Fruit fly (Drosophila melanogaster) whole organism, embryonic: ENCODE measurements around the gene Syt1.

ENCODE experiments used
- Ada2b ChIP-seq: fragments of 200-800 bp; sonication (Bioruptor generic); IDR thresholded peaks from 2 replicates; pipeline ENCODE4 v1.3.6; 2022; ENCODE audit warnings: missing biosample characterization, missing genetic modification characterization
- Asciz ChIP-seq: fragments of 200-800 bp; sonication (Bioruptor generic); optimal IDR thresholded peaks from 2 replicates; lab custom pipeline; 2017; ENCODE audit warnings: missing biosample characterization, mild to moderate bottlenecking, missing genetic modification characterization, missing genetic modification reagents
- Awh ChIP-seq: fragments of 200-800 bp; sonication (Bioruptor generic); IDR thresholded peaks from 2 replicates; pipeline ENCODE4, ENCODE4 v1.3.6; 2022; ENCODE audit warnings: missing biosample characterization, missing genetic modification characterization
- Blimp-1 ChIP-seq: fragments of 200-800 bp; sonication (Bioruptor generic); optimal IDR thresholded peaks from 3 replicates; lab custom pipeline; 2018; ENCODE audit warnings: missing biosample characterization, missing genetic modification characterization, mild to moderate bottlenecking, moderate library complexity, missing genetic modification reagents
- CG10654 ChIP-seq: fragments of 200-800 bp; sonication (Bioruptor generic); optimal IDR thresholded peaks from 2 replicates; lab custom pipeline; 2016; ENCODE audit warnings: missing biosample characterization, missing genetic modification characterization
- CG11398 ChIP-seq: fragments of 200-800 bp; sonication (Bioruptor generic); optimal IDR thresholded peaks from 2 replicates; lab custom pipeline; 2016; ENCODE audit warnings: missing biosample characterization, missing genetic modification characterization
- CG1233 ChIP-seq: fragments of 200-800 bp; sonication (Bioruptor generic); optimal IDR thresholded peaks from 4 replicates; lab custom pipeline; 2018; ENCODE audit warnings: missing biosample characterization, mild to moderate bottlenecking, missing genetic modification characterization
- CG15479 ChIP-seq: fragments of 200-800 bp; sonication (Bioruptor generic); optimal IDR thresholded peaks from 3 replicates; lab custom pipeline; 2019; ENCODE audit warnings: missing biosample characterization, mild to moderate bottlenecking, missing genetic modification characterization, moderate library complexity
- CG17802 ChIP-seq: fragments of 200-800 bp; sonication (Bioruptor generic); optimal IDR thresholded peaks from 2 replicates; lab custom pipeline; 2018; ENCODE audit warnings: missing biosample characterization, mild to moderate bottlenecking, missing genetic modification characterization, moderate library complexity
- CG2875 ChIP-seq: fragments of 200-800 bp; sonication (Bioruptor generic); optimal IDR thresholded peaks from 2 replicates; lab custom pipeline; 2017; ENCODE audit warnings: missing biosample characterization, mild to moderate bottlenecking, missing genetic modification characterization, missing genetic modification reagents
- CG33557 ChIP-seq: fragments of 200-800 bp; sonication (Bioruptor generic); optimal IDR thresholded peaks from 2 replicates; lab custom pipeline; 2019; ENCODE audit warnings: missing biosample characterization, mild to moderate bottlenecking, missing genetic modification characterization, moderate library complexity
- CG4328 ChIP-seq: fragments of 200-800 bp; sonication (Bioruptor generic); optimal IDR thresholded peaks from 3 replicates; lab custom pipeline; 2017; ENCODE audit warnings: missing biosample characterization, missing genetic modification reagents, missing genetic modification characterization
- CG4424 ChIP-seq: fragments of 200-800 bp; sonication (Bioruptor generic); optimal IDR thresholded peaks from 3 replicates; lab custom pipeline; 2016; ENCODE audit warnings: missing biosample characterization, missing genetic modification characterization
- CG7839 ChIP-seq: fragments of 200-800 bp; sonication (Bioruptor generic); optimal IDR thresholded peaks from 3 replicates; lab custom pipeline; 2018; ENCODE audit warnings: missing biosample characterization, mild to moderate bottlenecking, missing genetic modification characterization, moderate library complexity
- CG9437 ChIP-seq: fragments of 200-800 bp; sonication (Bioruptor generic); optimal IDR thresholded peaks from 2 replicates; lab custom pipeline; 2018; ENCODE audit warnings: missing biosample characterization, mild to moderate bottlenecking, missing genetic modification characterization
- CG9817 ChIP-seq: fragments of 200-800 bp; sonication (Bioruptor generic); optimal IDR thresholded peaks from 2 replicates; lab custom pipeline; 2018; ENCODE audit warnings: missing biosample characterization, mild to moderate bottlenecking, missing genetic modification characterization, moderate library complexity
- Chrac-16 ChIP-seq: fragments of 200-800 bp; sonication (Bioruptor generic); optimal IDR thresholded peaks from 3 replicates; lab custom pipeline; 2016; ENCODE audit warnings: missing biosample characterization, missing genetic modification characterization
- Dip2 ChIP-seq: fragments of 200-800 bp; sonication (Bioruptor generic); IDR thresholded peaks from 2 replicates; pipeline ENCODE4 v1.3.6; 2022; ENCODE audit warnings: missing biosample characterization, missing genetic modification characterization
- Ets97D ChIP-seq: fragments of 200-800 bp; sonication (Bioruptor generic); optimal IDR thresholded peaks from 3 replicates; lab custom pipeline; 2016; ENCODE audit warnings: missing biosample characterization, missing genetic modification characterization
- Fer3 ChIP-seq: fragments of 200-800 bp; sonication (Bioruptor generic); optimal IDR thresholded peaks from 2 replicates; lab custom pipeline; 2018; ENCODE audit warnings: missing biosample characterization, mild to moderate bottlenecking, missing genetic modification characterization, moderate library complexity
- H15 ChIP-seq: fragments of 200-800 bp; sonication (Bioruptor generic); IDR thresholded peaks from 3 replicates; pipeline ENCODE4 v1.3.6; 2022; ENCODE audit warnings: missing biosample characterization, missing genetic modification characterization
- HLH4C ChIP-seq: fragments of 200-800 bp; sonication (Bioruptor generic); IDR thresholded peaks from 3 replicates; pipeline ENCODE4 v1.3.6; 2022; ENCODE audit warnings: missing biosample characterization, missing genetic modification characterization; ENCODE audit not compliant: partially characterized antibody
- HLH54F ChIP-seq: fragments of 200-800 bp; sonication (Bioruptor generic); optimal IDR thresholded peaks from 3 replicates; lab custom pipeline; 2016; ENCODE audit warnings: missing biosample characterization, missing genetic modification characterization
- Jarid2 ChIP-seq: fragments of 200-800 bp; sonication (Bioruptor generic); optimal IDR thresholded peaks from 3 replicates; lab custom pipeline; 2017; ENCODE audit warnings: mild to moderate bottlenecking, missing biosample characterization, missing genetic modification reagents, missing genetic modification characterization
- Mad ChIP-seq: fragments of 200-800 bp; sonication (Bioruptor generic); optimal IDR thresholded peaks from 2 replicates; lab custom pipeline; 2016; ENCODE audit warnings: missing biosample characterization, missing genetic modification characterization
- NfI ChIP-seq: fragments of 200-800 bp; sonication (Bioruptor generic); optimal IDR thresholded peaks from 3 replicates; lab custom pipeline; 2018; ENCODE audit warnings: missing biosample characterization, mild to moderate bottlenecking, missing genetic modification characterization, moderate library complexity
- Pdp1 ChIP-seq, 2 experiments: fragments of 200-800 bp; sonication (Bioruptor generic); optimal IDR thresholded peaks; 3 replicates each; lab custom pipeline; 2016; ENCODE audit warnings: missing biosample characterization in 2 of 2, missing genetic modification characterization in 2 of 2, mild to moderate bottlenecking in 1 of 2, moderate library complexity in 1 of 2
- Rx ChIP-seq: fragments of 200-800 bp; sonication (Bioruptor generic); IDR thresholded peaks from 2 replicates; pipeline ENCODE4 v1.3.6; 2022; ENCODE audit warnings: missing biosample characterization, missing genetic modification characterization
- Usf ChIP-seq: fragments of 200-800 bp; sonication (Bioruptor generic); optimal IDR thresholded peaks from 2 replicates; lab custom pipeline; 2017; ENCODE audit warnings: missing genotype, missing biosample characterization, missing genetic modification characterization
- ato ChIP-seq: fragments of 200-800 bp; sonication (Bioruptor generic); IDR thresholded peaks from 2 replicates; pipeline ENCODE4 v1.3.6; 2022; ENCODE audit warnings: missing biosample characterization, missing genetic modification characterization; ENCODE audit not compliant: partially characterized antibody
- bcd ChIP-seq: fragments of 200-800 bp; sonication (Bioruptor generic); optimal IDR thresholded peaks from 2 replicates; lab custom pipeline; 2017; ENCODE audit warnings: missing biosample characterization, mild to moderate bottlenecking, missing genetic modification characterization
- en ChIP-seq: fragments of 200-800 bp; sonication (Bioruptor generic); optimal IDR thresholded peaks from 2 replicates; lab custom pipeline; 2016; ENCODE audit warnings: missing biosample characterization, missing genetic modification characterization
- gem ChIP-seq: fragments of 200-800 bp; sonication (Bioruptor generic); optimal IDR thresholded peaks from 2 replicates; lab custom pipeline; 2019; ENCODE audit warnings: missing biosample characterization, mild to moderate bottlenecking, missing genetic modification characterization, moderate library complexity
- gt ChIP-seq: fragments of 200-800 bp; sonication (Bioruptor generic); IDR thresholded peaks from 2 replicates; pipeline ENCODE4 v1.3.6; 2022; ENCODE audit warnings: missing biosample characterization, missing genetic modification characterization
- hb ChIP-seq: fragments of 200-800 bp; sonication (Bioruptor generic); IDR thresholded peaks from 3 replicates; pipeline ENCODE4 v1.3.6; 2022; ENCODE audit warnings: missing biosample characterization, missing genetic modification characterization; ENCODE audit not compliant: partially characterized antibody
- ind ChIP-seq: fragments of 200-800 bp; sonication (Bioruptor generic); optimal IDR thresholded peaks from 3 replicates; lab custom pipeline; 2016; ENCODE audit warnings: missing biosample characterization, missing genetic modification characterization
- jing ChIP-seq: fragments of 200-800 bp; sonication (Bioruptor generic); optimal IDR thresholded peaks from 2 replicates; lab custom pipeline; 2018; ENCODE audit warnings: missing biosample characterization, mild to moderate bottlenecking, missing genetic modification characterization
- lmd ChIP-seq: fragments of 200-800 bp; sonication (Bioruptor generic); IDR thresholded peaks from 2 replicates; pipeline ENCODE4 v1.3.6; 2022; ENCODE audit warnings: missing biosample characterization, missing genetic modification characterization
- nmo ChIP-seq: fragments of 200-800 bp; sonication (Bioruptor generic); optimal IDR thresholded peaks from 2 replicates; lab custom pipeline; 2018; ENCODE audit warnings: missing biosample characterization, mild to moderate bottlenecking, missing genetic modification characterization, moderate library complexity
- otp ChIP-seq: fragments of 200-800 bp; sonication (Bioruptor generic); IDR thresholded peaks from 3 replicates; pipeline ENCODE4, ENCODE4 v1.3.6; 2022; ENCODE audit warnings: missing biosample characterization, missing genetic modification characterization
- pan ChIP-seq, 4 experiments: fragments of >200 bp in 3 of 4; fragments of 200-800 bp in 1 of 4; sonication (Bioruptor generic) in 1 of 4; optimal IDR thresholded peaks in 3 of 4; IDR thresholded peaks in 1 of 4; 2 replicates each; pipeline versions ENCODE4 v1.3.6 to Lab custom; 2017 to 2022; ENCODE audit warnings: missing biosample characterization in 2 of 4, missing genetic modification characterization in 2 of 4, mixed read lengths in 1 of 4
- shn ChIP-seq: fragments of 200-800 bp; sonication (Bioruptor generic); optimal IDR thresholded peaks from 3 replicates; lab custom pipeline; 2016; ENCODE audit warnings: missing biosample characterization, missing genetic modification characterization
- slp2 ChIP-seq: fragments of 200-800 bp; sonication (Bioruptor generic); optimal IDR thresholded peaks from 2 replicates; lab custom pipeline; 2016; ENCODE audit warnings: missing biosample characterization, missing genetic modification characterization
- tio ChIP-seq: fragments of 200-800 bp; sonication (Bioruptor generic); optimal IDR thresholded peaks from 2 replicates; lab custom pipeline; 2017; ENCODE audit warnings: missing biosample characterization, missing genetic modification characterization, inconsistent platforms
- toy ChIP-seq: fragments of 200-800 bp; sonication (Bioruptor generic); IDR thresholded peaks from 2 replicates; pipeline ENCODE4 v1.3.6; 2022; ENCODE audit warnings: missing biosample characterization, missing genetic modification characterization
- vvl ChIP-seq: fragments of 200-800 bp; sonication (Bioruptor generic); IDR thresholded peaks from 2 replicates; pipeline ENCODE4 v1.3.6; 2022; ENCODE audit warnings: missing biosample characterization, missing genetic modification characterization
- z ChIP-seq: fragments of 200-800 bp; sonication (Bioruptor generic); IDR thresholded peaks from 3 replicates; pipeline ENCODE4 v1.3.6; 2022; ENCODE audit warnings: missing biosample characterization, missing genetic modification characterization
- zen2 ChIP-seq: fragments of 200-800 bp; sonication (Bioruptor generic); IDR thresholded peaks from 3 replicates; pipeline ENCODE4 v1.3.6; 2022; ENCODE audit warnings: missing biosample characterization, missing genetic modification characterization; ENCODE audit not compliant: partially characterized antibody

Gene Syt1

dm6 chr2L:2752460-2753411, 47.0 kb downstream of the Syt1 start, which contains the start of gene Pgk (continued):
- TF ChIP-seq en (no peak), H15 (GFP tag; lab: Robert Waterston, UW) (no peak), ato (GFP tag; lab: Robert Waterston, UW) (no peak), jing (no peak), gem (peak; percentile 45), CG17802 (tag; lab: Kevin White, UChicago) (no peak), CG9437 (peak; percentile 30), ind (GFP tag; lab: Kevin White, UChicago) (no peak), Asciz (GFP tag; lab: Kevin White, UChicago) (peak; percentile 26), Fer3 (peak; percentile 45), Chrac-16 (no peak), bcd (GFP tag; lab: Kevin White, UChicago) (no peak), hb (GFP tag; lab: Robert Waterston, UW) (no peak), gt (GFP tag; lab: Robert Waterston, UW) (no peak), CG7839 (peak; percentile 30), vvl (GFP tag; lab: Robert Waterston, UW) (no peak), Dip2 (GFP tag; lab: Robert Waterston, UW) (no peak), HLH54F (GFP tag; lab: Kevin White, UChicago) (peak; percentile 1), Awh (no peak), CG1233 (GFP tag; lab: Kevin White, UChicago) (peak; percentile 19), CG11398 (GFP tag; lab: Kevin White, UChicago) (peak; percentile 40), NfI (peak; percentile 3), Jarid2 (peak; percentile 74), otp (GFP tag; lab: Robert Waterston, UW) (no peak), CG9817 (tag; lab: Kevin White, UChicago) (peak; percentile 16), Ets97D (GFP tag; lab: Kevin White, UChicago) (peak; percentile 32), shn (GFP tag; lab: Kevin White, UChicago) (no peak), tio (GFP tag; lab: Kevin White, UChicago) (no peak), HLH4C (GFP tag; lab: Robert Waterston, UW) (no peak), z (GFP tag; lab: Robert Waterston, UW) (no peak), CG15479 (GFP tag; lab: Kevin White, UChicago) (peak; percentile 98), Mad (GFP tag; lab: Kevin White, UChicago) (no peak), Usf (no peak), CG10654 (GFP tag; lab: Kevin White, UChicago) (peak; percentile 2), Pdp1 (GFP tag; optimal IDR thresholded peaks at IDR 0.05; lab: Kevin White, UChicago) (peak in 1 of 2 experiments; percentile 65), slp2 (GFP tag; lab: Kevin White, UChicago) (no peak), CG2875 (GFP tag; lab: Kevin White, UChicago) (peak; percentile 36), lmd (no peak), Blimp-1 (GFP tag; lab: Kevin White, UChicago) (peak; percentile 48), CG33557 (GFP tag; lab: Kevin White, UChicago) (peak; percentile 75), CG4328 (GFP tag; lab: Kevin White, UChicago) (peak; percentile 70), nmo (GFP tag; lab: Kevin White, UChicago) (peak; percentile 25), pan (optimal IDR thresholded peaks at IDR 0.05; lab: Kevin White, UChicago) (no peak), pan (GFP tag; optimal IDR thresholded peaks at IDR 0.05 in 1 of 2, IDR thresholded peaks at IDR 0.05 in 1 of 2) (no peak), toy (GFP tag; lab: Robert Waterston, UW) (no peak), Ada2b (GFP tag; lab: Robert Waterston, UW) (no peak), CG4424 (peak; percentile 46), zen2 (no peak), Rx (GFP tag; lab: Robert Waterston, UW) (no peak)
